Worm (Caenorhabditis elegans) whole organism, mixed stage, embryonic: ENCODE data around the gene EGAP1.5.

Source experiments
- blmp-1 ChIP-seq: fragments of 150-350 bp; optimal IDR thresholded peaks from 2 replicates; lab custom pipeline; 2014; ENCODE audit warnings: missing biosample characterization, missing genetic modification characterization
- lsy-2 ChIP-seq: fragments of 150-350 bp; optimal IDR thresholded peaks from 2 replicates; lab custom pipeline; 2014; ENCODE audit warnings: missing biosample characterization, missing genetic modification characterization
- snpc-4 ChIP-seq: fragments of 150-350 bp; optimal IDR thresholded peaks from 2 replicates; lab custom pipeline; 2014; ENCODE audit warnings: missing biosample characterization, missing genetic modification characterization
- unc-62 ChIP-seq: fragments of 150-350 bp; optimal IDR thresholded peaks from 2 replicates; lab custom pipeline; 2014; ENCODE audit warnings: missing biosample characterization, missing genetic modification reagents, missing genetic modification characterization

DNA sequence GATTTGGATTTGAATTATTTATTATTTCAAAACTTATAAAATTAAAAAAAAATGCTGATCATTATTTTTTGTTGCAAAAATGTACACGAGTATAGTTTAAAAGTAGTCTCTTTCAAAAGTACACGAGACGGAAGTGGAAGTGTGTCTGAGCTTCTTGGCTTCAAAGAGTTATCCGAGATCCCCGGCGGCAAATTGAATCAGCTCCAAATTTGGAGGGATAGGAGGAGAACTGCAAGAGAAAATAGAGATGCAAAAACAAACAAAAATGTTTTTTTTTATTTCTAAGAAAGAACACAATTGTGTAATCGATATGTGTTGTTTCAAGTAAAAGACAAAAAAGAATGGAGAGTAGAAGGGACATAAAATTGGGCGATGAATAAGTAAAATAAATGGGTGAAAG is 29.0 kb upstream of the EGAP1.5 start:
- TF ChIP-seq lsy-2 (tag; lab: Kevin White, UChicago) (no peak), snpc-4 (tag; lab: Kevin White, UChicago) (no peak), blmp-1 (tag; lab: Kevin White, UChicago) (no peak), unc-62 (GFP tag; lab: Kevin White, UChicago) (no peak)
